Worm (Caenorhabditis elegans) whole organism, late embryonic: ENCODE measurements around the gene clec-233.

Experiments used
- ceh-22 ChIP-seq: sonication (generic microtip); optimal IDR thresholded peaks from 2 replicates; lab custom pipeline; 2017; ENCODE audit warnings: missing biosample characterization, missing genetic modification characterization
- ceh-6 ChIP-seq: fragments of 200-800 bp; sonication (Bioruptor generic); optimal IDR thresholded peaks from 2 replicates; lab custom pipeline; 2018; ENCODE audit warnings: mild to moderate bottlenecking, missing genetic modification characterization, missing compliant biosample characterization
- fax-1 ChIP-seq: sonication (generic microtip); optimal IDR thresholded peaks from 2 replicates; lab custom pipeline; 2016; ENCODE audit warnings: missing genotype, missing genetic modification characterization, missing compliant biosample characterization

ce11 chrV:16202618-16203017, 31.1 kb upstream of the clec-233 start, which contains the start of gene F11A5.18:
- TF ChIP-seq ceh-22 (tag; lab: Kevin White, UChicago) (no peak), fax-1 (tag; lab: Kevin White, UChicago) (no peak), ceh-6 (no peak)
